Fruit fly (Drosophila melanogaster): ENCODE results near the gene Smr.
A peak's percentile ranks its signal among the peaks of the same experiment; 100 is the strongest.

Gene Smr

dm6 chrX:12734354-12734709 is 8.1 kb downstream of the Smr start (continued):
- TF ChIP-seq Optix (GFP tag; IDR thresholded peaks at IDR 0.05) = peak; percentile 47; the same call in 1 of the 3 replicates
- peak; percentile 25; the same call in 1 of the 2 replicates for TF ChIP-seq crol (GFP tag; IDR thresholded peaks at IDR 0.05)
- no peak for TF ChIP-seq tap (tag; optimal IDR thresholded peaks at IDR 0.05)
- no peak for TF ChIP-seq MESR4 (GFP tag; optimal IDR thresholded peaks at IDR 0.05)
- TF ChIP-seq danr (GFP tag; IDR thresholded peaks at IDR 0.05) = no peak
- TF ChIP-seq Atf3 (GFP tag; optimal IDR thresholded peaks at IDR 0.05) = no peak
- no peak for TF ChIP-seq Mes4 (GFP tag; optimal IDR thresholded peaks at IDR 0.05)
- TF ChIP-seq chn (GFP tag; optimal IDR thresholded peaks at IDR 0.05) = no peak
- TF ChIP-seq CHES-1-like (GFP tag; optimal IDR thresholded peaks at IDR 0.05) = no peak
- TF ChIP-seq PHDP (tag; optimal IDR thresholded peaks at IDR 0.05) = no peak
- TF ChIP-seq mld (GFP tag; IDR thresholded peaks at IDR 0.05; ENCODE audit: partially characterized antibody) = no peak
- no peak for TF ChIP-seq ken (GFP tag; IDR thresholded peaks at IDR 0.05)
- TF ChIP-seq sim (GFP tag; IDR thresholded peaks at IDR 0.05) = no peak
- no peak; the same call in 1 of the 2 replicates for TF ChIP-seq CG17328 (GFP tag; IDR thresholded peaks at IDR 0.05)
- TF ChIP-seq CG14441 (GFP tag; IDR thresholded peaks at IDR 0.05) = 0 out of 2 replicates have a peak, but pooled peaks have one; percentile 13
- no peak for TF ChIP-seq Pdp1 (GFP tag; optimal IDR thresholded peaks at IDR 0.05)
- no peak for TF ChIP-seq toy (GFP tag; IDR thresholded peaks at IDR 0.05)
- TF ChIP-seq CG11504 (tag; optimal IDR thresholded peaks at IDR 0.05) = no peak
- TF ChIP-seq CG16815 (GFP tag; optimal IDR thresholded peaks at IDR 0.05) = no peak
- no peak for TF ChIP-seq CG30403 (GFP tag; optimal IDR thresholded peaks at IDR 0.05)
- TF ChIP-seq CG10209 (GFP tag; optimal IDR thresholded peaks at IDR 0.05) = no peak
- no peak for TF ChIP-seq CG16779 (GFP tag; IDR thresholded peaks at IDR 0.05)
- no peak for TF ChIP-seq YL-1 (GFP tag; optimal IDR thresholded peaks at IDR 0.05)
- no peak for TF ChIP-seq schlank (tag; optimal IDR thresholded peaks at IDR 0.05)
- TF ChIP-seq pan (optimal IDR thresholded peaks at IDR 0.05) = no peak
- peak in 1 of 2 experiments; percentile 19 for TF ChIP-seq pan (GFP tag; optimal IDR thresholded peaks at IDR 0.05 in 1 of 2, IDR thresholded peaks at IDR 0.05 in 1 of 2)
- TF ChIP-seq fru (optimal IDR thresholded peaks at IDR 0.05) = no peak
- no peak for TF ChIP-seq CG13287 (GFP tag; IDR thresholded peaks at IDR 0.05; ENCODE audit: partially characterized antibody)
- peak; percentile 2 for TF ChIP-seq eyg (GFP tag; optimal IDR thresholded peaks at IDR 0.05)
- TF ChIP-seq D19B (GFP tag; optimal IDR thresholded peaks at IDR 0.05) = no peak
- no peak for TF ChIP-seq ac (GFP tag; optimal IDR thresholded peaks at IDR 0.05)
- TF ChIP-seq gt (GFP tag; IDR thresholded peaks at IDR 0.05) = no peak
- no peak for TF ChIP-seq Atf6 (GFP tag; IDR thresholded peaks at IDR 0.05)
- 0 out of 3 replicates have a peak, but pooled peaks have one; percentile 26 for TF ChIP-seq CG2199 (GFP tag; IDR thresholded peaks at IDR 0.05)
- no peak for TF ChIP-seq gsb-n (tag; optimal IDR thresholded peaks at IDR 0.05)
- TF ChIP-seq CG2129 (GFP tag; IDR thresholded peaks at IDR 0.05; ENCODE audit: partially characterized antibody) = no peak
- no peak for TF ChIP-seq HHEX (GFP tag; optimal IDR thresholded peaks at IDR 0.05)
- TF ChIP-seq her (GFP tag; optimal IDR thresholded peaks at IDR 0.05) = peak; percentile 8
- TF ChIP-seq CG11085 (GFP tag; IDR thresholded peaks at IDR 0.05) = no peak
- no peak for TF ChIP-seq CG3995 (GFP tag; optimal IDR thresholded peaks at IDR 0.05)
- TF ChIP-seq CG12659 (GFP tag; optimal IDR thresholded peaks at IDR 0.05) = no peak
- no peak for TF ChIP-seq CG15073 (GFP tag; optimal IDR thresholded peaks at IDR 0.05)
- no peak for TF ChIP-seq Opbp (GFP tag; IDR thresholded peaks at IDR 0.05; ENCODE audit: partially characterized antibody)
- no peak for TF ChIP-seq emc (GFP tag; optimal IDR thresholded peaks at IDR 0.05)
- 0 out of 2 replicates have a peak, but pooled peaks have one; percentile 3 for TF ChIP-seq wdn (GFP tag; IDR thresholded peaks at IDR 0.05)
- peak; percentile 35; the same call in 1 of the 3 replicates for TF ChIP-seq zfh1 (GFP tag; IDR thresholded peaks at IDR 0.05)
- no peak for TF ChIP-seq CG34224 (GFP tag; IDR thresholded peaks at IDR 0.05; ENCODE audit: partially characterized antibody)
- no peak for TF ChIP-seq dati (GFP tag; IDR thresholded peaks at IDR 0.05)
- no peak for TF ChIP-seq fd64A (GFP tag; optimal IDR thresholded peaks at IDR 0.05)
- no peak for TF ChIP-seq CG9797 (GFP tag; optimal IDR thresholded peaks at IDR 0.05)
- TF ChIP-seq CG13775 (GFP tag; optimal IDR thresholded peaks at IDR 0.05) = no peak
- peak; percentile 20; the same call in 1 of the 2 replicates for TF ChIP-seq stc (GFP tag; IDR thresholded peaks at IDR 0.05)
